Worm (Caenorhabditis elegans) whole organism, L3 larva: ENCODE measurements around the gene lips-6.

Experiments
- ama-1 ChIP-seq: fragments of 150-350 bp; optimal IDR thresholded peaks from 2 replicates; lab custom pipeline; 2018
- ceh-9 ChIP-seq: sonication (generic microtip); optimal IDR thresholded peaks from 2 replicates; lab custom pipeline; 2018; ENCODE audit warnings: missing biosample characterization, missing genetic modification characterization
- elt-3 ChIP-seq, 3 experiments: fragments of 150-350 bp in 1 of 3; sonication (generic microtip) in 2 of 3; optimal IDR thresholded peaks; 2 replicates in 2 of 3; 4 replicates in 1 of 3; lab custom pipeline; 2014 to 2017; ENCODE audit warnings: missing biosample characterization in 3 of 3, missing genetic modification characterization in 3 of 3
- fkh-10 ChIP-seq: sonication (generic microtip); optimal IDR thresholded peaks from 2 replicates; lab custom pipeline; 2017; ENCODE audit warnings: missing biosample characterization, missing genetic modification reagents, missing genetic modification characterization
- lin-39 ChIP-seq: fragments of 150-350 bp; optimal IDR thresholded peaks from 2 replicates; lab custom pipeline; 2018; ENCODE audit warnings: missing biosample characterization, missing genetic modification reagents, missing genetic modification characterization
- mml-1 ChIP-seq: fragments of 150-350 bp; sonication (generic microtip); optimal IDR thresholded peaks from 3 replicates; lab custom pipeline; 2014; ENCODE audit warnings: missing biosample characterization, missing genetic modification characterization
- nhr-12 ChIP-seq: fragments of 150-350 bp; optimal IDR thresholded peaks from 2 replicates; lab custom pipeline; 2014; ENCODE audit warnings: missing biosample characterization, missing genetic modification characterization
- nhr-28 ChIP-seq: fragments of 150-350 bp; optimal IDR thresholded peaks from 2 replicates; lab custom pipeline; 2014; ENCODE audit warnings: missing biosample characterization, missing genetic modification characterization
- ztf-11 ChIP-seq: fragments of 150-350 bp; optimal IDR thresholded peaks from 2 replicates; lab custom pipeline; 2014; ENCODE audit warnings: missing biosample characterization, missing genetic modification characterization

DNA sequence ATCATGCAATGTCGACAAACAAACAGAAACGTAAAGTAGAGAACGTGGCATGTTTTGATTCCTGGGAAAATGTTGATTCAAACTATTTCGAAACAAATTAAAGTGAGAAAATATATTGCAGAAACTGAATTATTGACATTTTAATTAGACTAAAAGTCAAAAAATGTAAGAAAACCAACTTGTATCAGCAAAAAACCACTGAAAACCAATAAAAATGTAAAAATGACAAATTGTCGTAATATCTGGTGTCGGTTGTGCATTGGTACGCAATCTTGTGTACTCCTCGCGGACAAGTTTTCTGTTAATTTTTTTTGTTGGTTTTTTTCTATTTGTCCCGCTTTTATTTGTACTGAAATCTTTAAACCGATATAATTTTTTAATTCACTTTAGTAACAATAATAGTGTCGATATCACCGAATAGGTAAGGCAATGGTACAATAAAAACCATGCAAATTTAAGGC lies 14.3 kb upstream of the lips-6 start, which contains the start of gene T12G3.11:
- TF ChIP-seq ceh-9 (no peak), ztf-11 (tag; lab: Kevin White, UChicago) (no peak), mml-1 (tag; lab: Kevin White, UChicago) (no peak), nhr-28 (tag; lab: Kevin White, UChicago) (no peak), lin-39 (tag; lab: Kevin White, UChicago) (no peak), ama-1 (no peak), nhr-12 (tag; lab: Kevin White, UChicago) (no peak), elt-3 (tag; optimal IDR thresholded peaks at IDR 0.05; lab: Kevin White, UChicago) (no peak), fkh-10 (no peak)
